Worm (Caenorhabditis elegans) whole organism, L1 larva: ENCODE results near the gene ndg-4.

Experiments used
- C16A3.4 ChIP-seq: fragments of 150-350 bp; optimal IDR thresholded peaks from 2 replicates; lab custom pipeline; 2014; ENCODE audit warnings: missing biosample characterization, missing genetic modification characterization
- aly-2 ChIP-seq: fragments of 150-350 bp; optimal IDR thresholded peaks from 2 replicates; lab custom pipeline; 2014; ENCODE audit warnings: missing biosample characterization, missing genetic modification characterization
- ceh-8 ChIP-seq: fragments of 200-800 bp; sonication (Bioruptor generic); optimal IDR thresholded peaks from 2 replicates; lab custom pipeline; 2018; ENCODE audit warnings: mild to moderate bottlenecking, missing genetic modification characterization, moderate library complexity, missing compliant biosample characterization
- ceh-82 ChIP-seq, 3 experiments: fragments of 150-350 bp in 1 of 3; sonication (generic microtip) in 2 of 3; optimal IDR thresholded peaks; 2 replicates each; lab custom pipeline; 2014 to 2017; ENCODE audit warnings: missing biosample characterization in 3 of 3, missing genetic modification characterization in 3 of 3
- ceh-88 ChIP-seq: fragments of 200-800 bp; sonication (Bioruptor generic); IDR thresholded peaks from 2 replicates; pipeline ENCODE4 v1.3.6; 2022; ENCODE audit warnings: missing genetic modification characterization, missing compliant biosample characterization
- ceh-90 ChIP-seq: sonication (generic microtip); optimal IDR thresholded peaks from 2 replicates; lab custom pipeline; 2016; ENCODE audit warnings: missing genetic modification characterization, missing compliant biosample characterization
- ces-1 ChIP-seq: fragments of 150-350 bp; optimal IDR thresholded peaks from 2 replicates; lab custom pipeline; 2014; ENCODE audit warnings: missing biosample characterization, missing genetic modification reagents, missing genetic modification characterization
- dpl-1 ChIP-seq, 3 experiments: fragments of 150-350 bp in 2 of 3; sonication (generic microtip) in 1 of 3; optimal IDR thresholded peaks; 2 replicates each; lab custom pipeline; 2014 to 2017; ENCODE audit warnings: missing biosample characterization in 3 of 3, missing genetic modification characterization in 3 of 3, missing genetic modification reagents in 3 of 3
- efl-1 ChIP-seq, 4 experiments: fragments of 150-350 bp; optimal IDR thresholded peaks in 3 of 4; peaks in 1 of 4; 1 replicate in 1 of 4; 2 replicates in 3 of 4; lab custom pipeline; 2014; ENCODE audit warnings: missing biosample characterization in 2 of 4, missing genetic modification characterization in 2 of 4, missing genetic modification reagents in 2 of 4
- elt-2 ChIP-seq: sonication (generic microtip); optimal IDR thresholded peaks from 2 replicates; lab custom pipeline; 2016; ENCODE audit warnings: missing genetic modification characterization, mild to moderate bottlenecking, inconsistent platforms, missing compliant biosample characterization, missing genetic modification reagents
- elt-3 ChIP-seq, 6 experiments: fragments of 150-350 bp in 1 of 6; sonication (generic microtip); optimal IDR thresholded peaks; 2 replicates each; lab custom pipeline; 2017 to 2018; ENCODE audit warnings: missing biosample characterization in 6 of 6, missing genetic modification characterization in 6 of 6, inconsistent platforms in 1 of 6
- fkh-4 ChIP-seq: sonication (generic microtip); optimal IDR thresholded peaks from 2 replicates; lab custom pipeline; 2016; ENCODE audit warnings: missing compliant biosample characterization, missing genetic modification characterization, borderline replicate concordance
- fos-1 ChIP-seq: fragments of 150-350 bp; optimal IDR thresholded peaks from 2 replicates; lab custom pipeline; 2014; ENCODE audit warnings: missing biosample characterization, missing genetic modification characterization
- grh-1 ChIP-seq: fragments of 200-800 bp; sonication (Bioruptor generic); IDR thresholded peaks from 2 replicates; pipeline ENCODE4 v1.3.6; 2022; ENCODE audit warnings: missing genetic modification reagents, missing genetic modification characterization, missing compliant biosample characterization
- hlh-17 ChIP-seq: fragments of 200-800 bp; sonication (Bioruptor generic); optimal IDR thresholded peaks from 2 replicates; lab custom pipeline; 2018; ENCODE audit warnings: missing genetic modification characterization, mild to moderate bottlenecking, missing compliant biosample characterization, moderate library complexity, borderline replicate concordance
- hpl-2 ChIP-seq: fragments of 150-350 bp; optimal IDR thresholded peaks from 2 replicates; lab custom pipeline; 2014; ENCODE audit warnings: missing biosample characterization, missing genetic modification reagents, missing genetic modification characterization
- lin-14 ChIP-seq: fragments of 200-800 bp; sonication (Bioruptor generic); optimal IDR thresholded peaks from 2 replicates; lab custom pipeline; 2018; ENCODE audit warnings: mild to moderate bottlenecking, missing genetic modification characterization, moderate library complexity, missing compliant biosample characterization
- lin-35 ChIP-seq, 2 experiments: fragments of 150-350 bp; optimal IDR thresholded peaks; 2 replicates each; lab custom pipeline; 2014; ENCODE audit warnings: missing biosample characterization in 2 of 2, missing genetic modification characterization in 2 of 2, missing genetic modification reagents in 2 of 2
- lin-39 ChIP-seq: fragments of 150-350 bp; optimal IDR thresholded peaks from 2 replicates; lab custom pipeline; 2014; ENCODE audit warnings: missing biosample characterization, missing genetic modification reagents, missing genetic modification characterization
- lir-3 ChIP-seq: sonication (generic microtip); optimal IDR thresholded peaks from 2 replicates; lab custom pipeline; 2016; ENCODE audit warnings: mild to moderate bottlenecking, missing genetic modification characterization, moderate library complexity, missing compliant biosample characterization; ENCODE audit not compliant: poor library complexity
- lsy-2 ChIP-seq, 2 experiments: fragments of 150-350 bp; optimal IDR thresholded peaks; 2 replicates each; lab custom pipeline; 2014; ENCODE audit warnings: missing biosample characterization in 2 of 2, missing genetic modification characterization in 2 of 2
- mdl-1 ChIP-seq, 2 experiments: fragments of 150-350 bp; optimal IDR thresholded peaks; 2 replicates each; lab custom pipeline; 2014 to 2017; ENCODE audit warnings: missing biosample characterization in 2 of 2, missing genetic modification characterization in 2 of 2, inconsistent platforms in 1 of 2
- nhr-11 ChIP-seq: fragments of 150-350 bp; optimal IDR thresholded peaks from 2 replicates; lab custom pipeline; 2014; ENCODE audit warnings: missing biosample characterization, missing genetic modification characterization
- nhr-12 ChIP-seq: sonication (generic microtip); optimal IDR thresholded peaks from 2 replicates; lab custom pipeline; 2017; ENCODE audit warnings: missing biosample characterization, missing genetic modification characterization
- nhr-28 ChIP-seq: fragments of 150-350 bp; optimal IDR thresholded peaks from 2 replicates; lab custom pipeline; 2014; ENCODE audit warnings: missing biosample characterization, missing genetic modification characterization
- nhr-47 ChIP-seq: sonication (generic microtip); optimal IDR thresholded peaks from 2 replicates; lab custom pipeline; 2016; ENCODE audit warnings: mild to moderate bottlenecking, missing genetic modification characterization, moderate library complexity, missing compliant biosample characterization
- nhr-71 ChIP-seq: sonication (generic microtip); optimal IDR thresholded peaks from 2 replicates; lab custom pipeline; 2016; ENCODE audit warnings: mild to moderate bottlenecking, missing genetic modification characterization, moderate library complexity, missing compliant biosample characterization
- nhr-85 ChIP-seq: sonication (generic microtip); peaks from one replicate; lab custom pipeline; 2016; ENCODE audit warnings: missing genetic modification characterization, inconsistent platforms, missing compliant biosample characterization
- pax-3 ChIP-seq: fragments of 200-800 bp; sonication (Bioruptor generic); optimal IDR thresholded peaks from 2 replicates; lab custom pipeline; 2018; ENCODE audit warnings: mild to moderate bottlenecking, missing genetic modification characterization, moderate library complexity, missing compliant biosample characterization
- pqm-1 ChIP-seq: sonication (generic microtip); optimal IDR thresholded peaks from 3 replicates; lab custom pipeline; 2017; ENCODE audit warnings: missing biosample characterization, missing genetic modification characterization
- rnt-1 ChIP-seq: sonication (generic microtip); optimal IDR thresholded peaks from 2 replicates; lab custom pipeline; 2016; ENCODE audit warnings: mild to moderate bottlenecking, missing genetic modification characterization, moderate library complexity, missing compliant biosample characterization
- sox-4 ChIP-seq: sonication (generic microtip); optimal IDR thresholded peaks from 2 replicates; lab custom pipeline; 2016; ENCODE audit warnings: missing genetic modification characterization, missing compliant biosample characterization
- sup-37 ChIP-seq: fragments of 200-800 bp; sonication (Bioruptor generic); optimal IDR thresholded peaks from 2 replicates; lab custom pipeline; 2018; ENCODE audit warnings: mild to moderate bottlenecking, missing genetic modification characterization, missing compliant biosample characterization
- swsn-7 ChIP-seq: sonication (generic microtip); optimal IDR thresholded peaks from 2 replicates; lab custom pipeline; 2016; ENCODE audit warnings: missing genetic modification characterization, missing compliant biosample characterization
- unc-130 ChIP-seq: fragments of 150-350 bp; optimal IDR thresholded peaks from 2 replicates; lab custom pipeline; 2017; ENCODE audit warnings: missing biosample characterization, missing genetic modification characterization, inconsistent platforms
- zip-4 ChIP-seq: fragments of 200-800 bp; sonication (Bioruptor generic); optimal IDR thresholded peaks from 2 replicates; lab custom pipeline; 2018; ENCODE audit warnings: mild to moderate bottlenecking, missing genetic modification characterization, moderate library complexity, missing compliant biosample characterization
- ztf-11 ChIP-seq, 2 experiments: sonication (generic microtip); optimal IDR thresholded peaks; 2 replicates each; lab custom pipeline; 2016 to 2017; ENCODE audit warnings: missing genetic modification characterization in 2 of 2, missing biosample characterization in 1 of 2, missing compliant biosample characterization in 1 of 2

ndg-4 gene

DNA sequence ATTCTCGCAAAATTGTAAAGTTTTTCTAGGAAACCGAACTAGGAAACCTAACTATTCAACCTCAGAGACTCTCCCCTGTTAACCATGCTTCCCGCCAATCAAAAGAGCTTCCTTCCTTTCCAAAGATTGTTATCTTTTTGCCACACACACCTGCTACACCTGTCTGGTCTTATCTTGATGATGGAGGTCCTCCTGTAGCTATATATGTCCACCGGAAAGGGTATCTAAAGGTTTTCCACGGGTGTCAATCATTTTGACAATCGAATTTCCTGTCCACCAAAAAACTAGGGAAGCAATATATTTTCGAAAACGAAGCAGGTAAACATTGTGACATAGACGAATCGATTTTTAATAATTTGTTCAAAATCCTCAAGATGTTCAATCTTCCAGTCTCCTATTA lies 13.4 kb downstream of the ndg-4 start:
- peak; percentile 10 for TF ChIP-seq lin-14 (GFP tag; lab: Kevin White, UChicago)
- peak; percentile 27 for TF ChIP-seq rnt-1 (tag; lab: Kevin White, UChicago)
- no peak for TF ChIP-seq nhr-47 (tag; lab: Kevin White, UChicago)
- no peak for TF ChIP-seq nhr-12 (tag; lab: Kevin White, UChicago)
- no peak for TF ChIP-seq elt-2
- TF ChIP-seq, all 84 proteins: peak for 2

DNA sequence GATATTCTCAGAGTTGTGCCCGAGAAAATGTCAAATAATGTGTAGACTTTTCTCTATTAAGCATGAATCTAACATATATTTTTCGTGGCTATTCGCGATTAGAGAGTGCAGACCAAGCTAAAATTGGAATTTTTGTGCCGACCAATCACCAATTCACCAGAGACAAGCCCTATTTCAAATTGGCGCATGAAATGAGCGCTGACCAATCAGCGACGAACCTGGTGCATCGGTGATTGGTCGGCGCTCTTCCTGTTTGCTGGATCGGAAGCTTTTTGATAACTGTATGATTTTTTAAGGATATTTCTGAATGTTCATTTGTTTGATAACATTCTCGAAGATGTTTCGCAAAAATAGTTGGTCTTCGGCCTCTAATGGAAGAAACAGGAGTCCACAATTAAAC lies 13.9 kb downstream of the ndg-4 start:
- TF ChIP-seq hlh-17 (GFP tag; lab: Kevin White, UChicago) (no peak), zip-4 (GFP tag; lab: Kevin White, UChicago) (no peak), sox-4 (no peak), ceh-82 (tag; optimal IDR thresholded peaks at IDR 0.05; lab: Kevin White, UChicago) (no peak), fkh-4 (tag; lab: Kevin White, UChicago) (no peak), elt-3 (tag; optimal IDR thresholded peaks at IDR 0.05; lab: Kevin White, UChicago) (no peak)

DNA sequence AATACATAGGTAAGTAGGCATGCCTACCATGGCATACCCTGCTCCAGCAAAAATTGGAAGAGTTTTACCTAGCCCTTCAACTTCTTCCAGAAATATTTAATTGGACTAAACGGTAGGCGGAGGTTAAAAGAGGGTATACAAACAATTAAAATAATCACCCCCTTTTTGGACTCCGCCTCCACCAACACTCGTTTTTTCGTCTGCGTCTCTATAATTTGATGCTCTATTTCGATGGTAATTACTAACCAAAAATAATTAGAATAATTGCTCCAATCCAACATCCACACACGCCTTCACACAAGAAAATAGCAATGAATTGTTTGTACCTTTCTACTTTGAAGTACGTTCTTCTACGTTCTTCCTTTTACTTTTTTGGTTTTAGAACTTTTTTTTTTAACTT lies 14.4 kb downstream of the ndg-4 start:
- TF ChIP-seq grh-1 (GFP tag; lab: Robert Waterston, UW) = peak; percentile 26; the same call in 1 of the 2 replicates
- TF ChIP-seq lin-14 (GFP tag; lab: Kevin White, UChicago) = peak; percentile 47
- TF ChIP-seq nhr-85 (tag; lab: Kevin White, UChicago) = peak; percentile 76
- TF ChIP-seq ztf-11 (tag; optimal IDR thresholded peaks at IDR 0.05; lab: Kevin White, UChicago) = no peak
- TF ChIP-seq mdl-1 (tag; optimal IDR thresholded peaks at IDR 0.05; lab: Kevin White, UChicago) = no peak
- no peak for TF ChIP-seq lin-35 (GFP tag; optimal IDR thresholded peaks at IDR 0.05; lab: Kevin White, UChicago)
- peak; percentile 8 for TF ChIP-seq ceh-8
- no peak for TF ChIP-seq elt-2
- TF ChIP-seq ceh-82 (tag; optimal IDR thresholded peaks at IDR 0.05; lab: Kevin White, UChicago) = peak in 1 of 3 experiments; percentile 5
- TF ChIP-seq lsy-2 (tag; optimal IDR thresholded peaks at IDR 0.05; lab: Kevin White, UChicago) = peak in 1 of 2 experiments; percentile 31

DNA sequence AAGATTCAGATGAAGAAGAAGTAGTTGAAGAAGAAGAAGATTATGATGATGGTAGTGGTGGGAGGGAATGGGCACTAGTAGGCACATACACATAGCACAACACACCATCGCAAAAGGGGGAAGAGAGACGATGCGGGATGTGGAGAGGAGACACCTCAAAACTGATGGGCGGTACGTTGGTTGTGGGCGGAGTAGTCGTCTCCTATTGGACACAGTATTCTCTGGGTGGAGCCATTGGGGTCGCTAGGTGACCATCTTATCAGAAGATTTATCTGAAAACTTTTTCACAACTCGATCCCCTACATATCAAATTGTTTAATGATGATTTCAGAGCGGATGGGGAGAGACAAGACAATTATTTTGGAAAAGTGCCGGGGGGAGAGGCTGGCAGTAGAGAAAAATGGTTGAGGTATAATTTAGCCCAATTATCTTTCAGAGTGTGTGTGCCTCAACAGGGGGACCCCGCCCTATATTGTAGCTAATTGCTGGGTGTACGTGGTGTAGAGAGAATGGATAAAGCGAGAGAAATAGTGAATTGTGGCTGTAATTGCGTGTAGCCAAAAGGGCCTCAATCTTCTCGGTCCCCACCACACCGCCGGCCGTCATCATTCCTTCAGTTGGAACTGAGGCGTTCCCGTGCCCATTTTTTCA lies 16.3 kb downstream of the ndg-4 start:
- TF ChIP-seq lin-14 (GFP tag; lab: Kevin White, UChicago) (peak; percentile 42), fos-1 (tag; lab: Kevin White, UChicago) (no peak), nhr-28 (tag; lab: Kevin White, UChicago) (no peak), aly-2 (tag; lab: Kevin White, UChicago) (no peak), pax-3 (tag; lab: Kevin White, UChicago) (peak; percentile 1), pqm-1 (tag; lab: Kevin White, UChicago) (no peak), lin-39 (tag; lab: Kevin White, UChicago) (no peak), lsy-2 (tag; optimal IDR thresholded peaks at IDR 0.05; lab: Kevin White, UChicago) (peak in 1 of 2 experiments; percentile 12), C16A3.4 (tag; lab: Kevin White, UChicago) (no peak)

DNA sequence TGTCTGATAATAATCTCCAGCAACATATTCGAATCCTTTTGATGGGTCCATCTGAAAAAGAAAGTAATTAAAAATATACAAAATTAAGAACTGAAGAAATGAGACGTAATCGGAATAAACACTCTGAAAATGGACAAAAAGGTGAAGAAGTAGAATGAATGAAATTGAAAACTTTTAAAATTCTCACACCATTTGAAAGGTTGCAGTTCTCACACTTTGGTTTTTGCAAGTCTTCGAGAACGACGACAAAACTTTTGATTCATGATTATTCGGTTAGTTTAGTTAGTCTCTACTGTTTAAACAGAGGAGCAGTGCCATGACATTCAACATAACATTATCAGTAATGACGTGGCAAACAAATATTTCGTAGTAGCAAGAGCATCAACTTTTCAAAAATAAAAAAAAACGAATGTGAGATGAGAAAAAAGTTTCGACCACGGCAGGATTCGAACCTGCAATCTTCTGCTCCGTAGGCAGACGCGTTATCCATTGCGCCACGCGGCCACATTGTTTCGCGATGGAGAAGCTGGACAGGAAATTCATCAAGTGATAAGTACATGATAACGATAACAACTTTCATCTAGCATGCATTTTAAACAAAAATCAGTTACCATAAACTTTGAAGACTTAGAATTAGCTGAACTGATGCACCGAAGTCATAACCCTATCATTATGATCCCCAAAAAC lies 17.1 kb downstream of the ndg-4 start, which contains the start of gene ceh-43:
Gene ceh-43 (minus strand): TSS at position 51 of the 687 bp plus-strand sequence.
- TF ChIP-seq lin-35 (GFP tag; optimal IDR thresholded peaks at IDR 0.05; lab: Kevin White, UChicago) = peak in 1 of 2 experiments; percentile 27
- no peak for TF ChIP-seq fkh-4 (tag; lab: Kevin White, UChicago)
- no peak for TF ChIP-seq efl-1 (optimal IDR thresholded peaks at IDR 0.05; lab: Kevin White, UChicago)
- TF ChIP-seq efl-1 (GFP tag; optimal IDR thresholded peaks at IDR 0.05 in 1 of 2; lab: Kevin White, UChicago) = peak in 1 of 2 experiments; percentile 63
- TF ChIP-seq elt-2 = peak; percentile 14

DNA sequence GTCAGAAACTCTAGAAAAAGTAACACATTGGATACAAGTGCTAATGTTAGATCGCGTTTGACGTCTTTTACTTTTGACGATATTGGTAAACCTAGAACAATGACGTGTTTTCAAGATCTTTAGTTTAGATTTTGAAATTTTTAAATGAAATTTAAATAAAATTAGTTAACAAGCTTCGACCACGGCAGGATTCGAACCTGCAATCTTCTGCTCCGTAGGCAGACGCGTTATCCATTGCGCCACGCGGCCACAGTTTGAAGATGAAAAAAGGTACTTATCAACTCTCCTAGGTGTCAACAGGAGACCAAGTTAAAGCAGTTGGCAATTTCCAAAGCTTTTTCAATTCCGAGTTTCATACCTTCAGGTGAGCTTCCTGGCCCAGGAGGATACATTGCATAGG lies 17.8 kb downstream of the ndg-4 start:
- TF ChIP-seq unc-130 (tag; lab: Kevin White, UChicago) (no peak), efl-1 (optimal IDR thresholded peaks at IDR 0.05; lab: Kevin White, UChicago) (peak in 1 of 2 experiments; percentile 14), efl-1 (GFP tag; optimal IDR thresholded peaks at IDR 0.05 in 1 of 2; lab: Kevin White, UChicago) (no peak), C16A3.4 (tag; lab: Kevin White, UChicago) (no peak), ces-1 (no peak), sup-37 (GFP tag; lab: Kevin White, UChicago) (no peak), swsn-7 (tag; lab: Kevin White, UChicago) (no peak), ceh-90 (tag; lab: Kevin White, UChicago) (no peak), hpl-2 (no peak), lir-3 (tag; lab: Kevin White, UChicago) (no peak), nhr-11 (tag; lab: Kevin White, UChicago) (no peak), dpl-1 (GFP tag; optimal IDR thresholded peaks at IDR 0.05; lab: Kevin White, UChicago) (no peak), ceh-88 (GFP tag; lab: Robert Waterston, UW) (no peak), nhr-85 (tag; lab: Kevin White, UChicago) (peak; percentile 60), lin-35 (GFP tag; optimal IDR thresholded peaks at IDR 0.05; lab: Kevin White, UChicago) (peak in 1 of 2 experiments; percentile 34), nhr-71 (no peak)
